Fruit fly (Drosophila melanogaster): ENCODE data around the gene Asciz.

dm6 chr3L:3162584-3162983 lies 3.5 kb downstream of the Asciz start:
- TF ChIP-seq cnc (optimal IDR thresholded peaks at IDR 0.05) = no peak
- TF ChIP-seq CG14711 (tag; optimal IDR thresholded peaks at IDR 0.05) = no peak
- TF ChIP-seq Crg-1 (GFP tag; optimal IDR thresholded peaks at IDR 0.05) = no peak
- TF ChIP-seq CG33017 (tag; optimal IDR thresholded peaks at IDR 0.05) = no peak
- TF ChIP-seq tj (GFP tag; optimal IDR thresholded peaks at IDR 0.05) = no peak
- no peak for TF ChIP-seq ovo (GFP tag; optimal IDR thresholded peaks at IDR 0.05)
